Fruit fly (Drosophila melanogaster): Measurements from ENCODE around the gene betaNACtes1.

betaNACtes1 gene

DNA sequence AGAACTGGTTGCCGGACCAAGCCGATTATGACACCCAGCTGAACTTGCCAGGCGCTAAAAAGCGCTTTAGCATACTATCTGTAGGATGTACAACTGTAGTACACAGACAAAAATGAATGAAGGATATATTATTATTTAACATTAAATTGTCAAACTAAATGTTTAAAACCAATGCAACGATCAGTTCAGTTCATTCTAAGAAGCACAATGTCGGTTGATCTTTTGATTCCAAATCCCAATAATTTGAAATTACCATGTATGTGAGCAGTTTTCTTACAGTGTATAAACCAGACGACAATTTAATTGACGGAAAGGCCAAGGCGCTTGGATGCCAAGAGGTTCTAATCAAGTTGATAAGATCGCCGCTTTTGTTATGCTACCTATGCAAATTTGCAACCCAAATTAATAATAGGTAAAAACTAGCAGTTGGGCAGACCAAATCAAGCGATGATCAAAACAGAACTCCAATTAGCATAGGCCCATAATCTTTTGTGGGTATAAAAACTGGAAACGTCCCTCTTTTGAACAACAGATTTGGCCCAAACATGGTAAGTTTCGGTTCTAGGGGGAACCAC lies 3.3 kb downstream of the betaNACtes1 start, which contains the start of gene CG12480 (continued):
- TF ChIP-seq Rfx (GFP tag; IDR thresholded peaks at IDR 0.05) (peak; percentile 90), fd64A (GFP tag; optimal IDR thresholded peaks at IDR 0.05) (no peak), crp (GFP tag; optimal IDR thresholded peaks at IDR 0.05) (no peak), CG13287 (GFP tag; IDR thresholded peaks at IDR 0.05; ENCODE audit: partially characterized antibody) (no peak), CG12391 (tag; optimal IDR thresholded peaks at IDR 0.05) (peak; percentile 26), ranshi (GFP tag; IDR thresholded peaks at IDR 0.05) (peak; percentile 55; the same call in 1 of the 2 replicates), CG6272 (GFP tag; IDR thresholded peaks at IDR 0.05) (no peak), Ravus (GFP tag; IDR thresholded peaks at IDR 0.05) (no peak; the same call in 1 of the 2 replicates), GATAe (GFP tag; conservative IDR thresholded peaks at IDR 0.05) (no peak), bab2 (GFP tag; optimal IDR thresholded peaks at IDR 0.05) (peak; percentile 3), gce (GFP tag; IDR thresholded peaks at IDR 0.05) (no peak), Doc2 (GFP tag; IDR thresholded peaks at IDR 0.05) (no peak), her (GFP tag; optimal IDR thresholded peaks at IDR 0.05) (no peak), CG10979 (tag; optimal IDR thresholded peaks at IDR 0.05) (no peak), Lpt (GFP tag; optimal IDR thresholded peaks at IDR 0.05) (no peak), CG11723 (GFP tag; optimal IDR thresholded peaks at IDR 0.05) (no peak), Hmr (GFP tag; optimal IDR thresholded peaks at IDR 0.05) (peak; percentile 70), CG15514 (GFP tag; optimal IDR thresholded peaks at IDR 0.05) (peak; percentile 51), chm (GFP tag; IDR thresholded peaks at IDR 0.05) (no peak), CG16813 (GFP tag; IDR thresholded peaks at IDR 0.05; ENCODE audit: partially characterized antibody) (no peak), jigr1 (GFP tag; IDR thresholded peaks at IDR 0.05) (no peak), chn (GFP tag; optimal IDR thresholded peaks at IDR 0.05) (no peak), CG17829 (tag; optimal IDR thresholded peaks at IDR 0.05) (no peak), PHDP (tag; optimal IDR thresholded peaks at IDR 0.05) (peak; percentile 55), gsb-n (tag; optimal IDR thresholded peaks at IDR 0.05) (no peak), CG4404 (GFP tag; IDR thresholded peaks at IDR 0.05) (peak; percentile 38; the same call in 1 of the 2 replicates), gcm (GFP tag; optimal IDR thresholded peaks at IDR 0.05) (no peak), HmgZ (tag; optimal IDR thresholded peaks at IDR 0.05) (peak; percentile 44), toy (GFP tag; IDR thresholded peaks at IDR 0.05) (no peak), Fer2 (tag; optimal IDR thresholded peaks at IDR 0.05) (no peak), HLH3B (GFP tag; IDR thresholded peaks at IDR 0.05) (no peak), CG6854 (GFP tag; optimal IDR thresholded peaks at IDR 0.05) (peak; percentile 38), lilli (GFP tag; optimal IDR thresholded peaks at IDR 0.05) (peak; percentile 75), CG18619 (GFP tag; optimal IDR thresholded peaks at IDR 0.05) (peak; percentile 51), stwl (tag; optimal IDR thresholded peaks at IDR 0.05) (no peak), otp (GFP tag; IDR thresholded peaks at IDR 0.05) (no peak), croc (GFP tag; conservative IDR thresholded peaks at IDR 0.05) (no peak), CG10565 (GFP tag; optimal IDR thresholded peaks at IDR 0.05) (no peak), CG3407 (GFP tag; optimal IDR thresholded peaks at IDR 0.05) (no peak), CG4730 (GFP tag; IDR thresholded peaks at IDR 0.05) (no peak), sug (tag; optimal IDR thresholded peaks at IDR 0.05) (peak; percentile 13), CoRest (tag; optimal IDR thresholded peaks at IDR 0.05) (peak; percentile 36), CG7372 (GFP tag; IDR thresholded peaks at IDR 0.05) (peak; percentile 52; the same call in 1 of the 2 replicates), MBD-R2 (GFP tag; IDR thresholded peaks at IDR 0.05) (peak; percentile 32; the same call in 1 of the 2 replicates), CG10267 (tag; optimal IDR thresholded peaks at IDR 0.05) (peak; percentile 28), Asciz (GFP tag; optimal IDR thresholded peaks at IDR 0.05) (no peak), Poxn (GFP tag; IDR thresholded peaks at IDR 0.05) (no peak), Stat92E (GFP tag; optimal IDR thresholded peaks at IDR 0.05) (no peak), zf30C (GFP tag; optimal IDR thresholded peaks at IDR 0.05) (no peak), esg (GFP tag; conservative IDR thresholded peaks at IDR 0.05) (no peak)

Measured in whole organism, embryonic.